Worm (Caenorhabditis elegans): Measurements from ENCODE around the gene W09H1.3.

W09H1.3 gene

DNA sequence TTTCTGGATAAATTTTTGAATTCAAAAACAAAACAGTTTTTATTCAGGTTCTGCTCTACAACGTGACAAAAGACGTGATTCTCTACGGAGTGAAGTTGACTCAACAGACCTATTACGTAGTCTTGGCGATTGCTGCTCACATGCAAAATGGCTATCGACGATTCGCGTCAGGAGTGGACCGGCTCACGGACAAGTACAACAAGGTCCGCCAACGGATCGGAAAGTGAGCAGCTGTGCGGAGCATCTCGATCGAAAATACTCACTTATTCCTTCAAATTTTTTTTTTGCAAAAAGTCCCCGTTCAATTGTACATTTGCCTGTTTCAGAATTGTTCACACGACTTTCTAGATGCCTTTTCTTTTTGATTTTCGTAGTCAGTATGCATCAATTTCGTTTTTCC, 24.4 kb upstream of the W09H1.3 start:
- TF ChIP-seq ceh-24 (tag; optimal IDR thresholded peaks at IDR 0.05) (no peak), dve-1 (tag; optimal IDR thresholded peaks at IDR 0.05) (no peak), ceh-18 (tag; optimal IDR thresholded peaks at IDR 0.05) (no peak), hlh-15 (tag; optimal IDR thresholded peaks at IDR 0.05) (no peak), nhr-11 (tag; optimal IDR thresholded peaks at IDR 0.05) (no peak), hlh-30 (tag; optimal IDR thresholded peaks at IDR 0.05; ENCODE audit: insufficient read depth) (no peak), npax-4 (tag; optimal IDR thresholded peaks at IDR 0.05) (no peak), sox-2 (GFP tag; IDR thresholded peaks at IDR 0.05) (no peak), ceh-48 (tag; optimal IDR thresholded peaks at IDR 0.05) (no peak), dmd-4 (tag; optimal IDR thresholded peaks at IDR 0.05; ENCODE audit: borderline replicate concordance) (no peak), ceh-22 (tag; optimal IDR thresholded peaks at IDR 0.05) (no peak), ceh-19 (GFP tag; optimal IDR thresholded peaks at IDR 0.05) (no peak), sox-4 (tag; optimal IDR thresholded peaks at IDR 0.05) (no peak), Y22D7AL.16 (tag; optimal IDR thresholded peaks at IDR 0.05) (no peak), hlh-13 (GFP tag; optimal IDR thresholded peaks at IDR 0.05) (no peak), syd-9 (tag; optimal IDR thresholded peaks at IDR 0.05) (no peak), fax-1 (tag; optimal IDR thresholded peaks at IDR 0.05) (no peak), pax-1 (tag; optimal IDR thresholded peaks at IDR 0.05) (no peak)

- TF ChIP-seq ceh-6 (GFP tag; optimal IDR thresholded peaks at IDR 0.05): no peak
- no peak for TF ChIP-seq hlh-13 (GFP tag; optimal IDR thresholded peaks at IDR 0.05)
- TF ChIP-seq unc-42 (tag; optimal IDR thresholded peaks at IDR 0.05): no peak
- TF ChIP-seq hlh-6 (tag; optimal IDR thresholded peaks at IDR 0.05): no peak
- TF ChIP-seq ceh-22 (tag; optimal IDR thresholded peaks at IDR 0.05): no peak
Measured at ce11 chrII:13163009-13163408, 21.2 kb upstream of the W09H1.3 start.

- TF ChIP-seq pha-2 (tag; optimal IDR thresholded peaks at IDR 0.05) (no peak), fax-1 (tag; optimal IDR thresholded peaks at IDR 0.05) (no peak), syd-9 (tag; optimal IDR thresholded peaks at IDR 0.05) (no peak), dmd-4 (tag; optimal IDR thresholded peaks at IDR 0.05; ENCODE audit: borderline replicate concordance) (no peak), sdc-2 (tag; optimal IDR thresholded peaks at IDR 0.05) (no peak), sox-2 (GFP tag; IDR thresholded peaks at IDR 0.05) (no peak), ztf-16 (tag; optimal IDR thresholded peaks at IDR 0.05) (no peak), zip-5 (tag; optimal IDR thresholded peaks at IDR 0.05) (no peak), nhr-11 (tag; optimal IDR thresholded peaks at IDR 0.05) (no peak), rnt-1 (tag; optimal IDR thresholded peaks at IDR 0.05) (no peak), K09A11.1 (tag; optimal IDR thresholded peaks at IDR 0.05; ENCODE audit: insufficient read depth) (no peak), ceh-45 (GFP tag; IDR thresholded peaks at IDR 0.05) (no peak), pha-4 (tag; optimal IDR thresholded peaks at IDR 0.05) (no peak), ceh-18 (tag; optimal IDR thresholded peaks at IDR 0.05) (no peak)
Measured at ce11 chrII:13164062-13164461, 20.2 kb upstream of the W09H1.3 start.

DNA sequence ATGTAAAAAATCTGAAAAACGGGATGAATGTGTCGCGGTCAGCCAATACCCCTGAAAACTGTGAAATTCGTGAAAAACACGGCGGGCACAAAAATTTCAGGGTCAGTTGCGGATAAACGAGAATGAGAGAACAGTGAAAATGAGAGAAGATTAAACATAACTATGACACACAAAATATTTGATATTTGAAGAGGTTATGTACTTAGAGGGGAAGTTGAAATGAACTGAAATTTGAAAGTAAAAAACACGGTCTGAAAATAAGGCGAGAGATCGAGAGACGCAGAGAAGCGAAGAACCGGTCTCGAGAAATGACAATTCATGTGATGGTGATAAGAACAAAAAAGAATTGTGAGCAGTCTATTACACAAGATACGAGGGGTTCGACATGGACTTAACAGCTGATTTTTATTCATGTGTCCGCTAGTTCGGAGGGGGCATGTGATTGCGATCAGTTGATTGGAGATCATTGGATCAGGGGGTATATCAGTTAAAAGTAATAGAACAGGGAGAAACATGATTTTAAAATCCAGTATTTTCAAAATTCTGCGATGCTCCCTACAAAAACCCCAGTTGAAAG, 18.5 kb upstream of the W09H1.3 start, which contains the start of gene moe-3:
moe-3 (minus strand) TSS at position 51 of the 577 bp plus-strand sequence.
- no peak for TF ChIP-seq unc-86 (tag; optimal IDR thresholded peaks at IDR 0.05)
- TF ChIP-seq fkh-6 (tag; optimal IDR thresholded peaks at IDR 0.05): no peak
- no peak for TF ChIP-seq elt-4 (tag; optimal IDR thresholded peaks at IDR 0.05)
- no peak for TF ChIP-seq fax-1 (tag; optimal IDR thresholded peaks at IDR 0.05)
- TF ChIP-seq unc-55 (GFP tag; optimal IDR thresholded peaks at IDR 0.05): no peak
- no peak for TF ChIP-seq ttx-3 (tag; optimal IDR thresholded peaks at IDR 0.05)
- TF ChIP-seq ceh-30 (tag; optimal IDR thresholded peaks at IDR 0.05): no peak
- no peak for TF ChIP-seq sox-2 (GFP tag; IDR thresholded peaks at IDR 0.05)
- TF ChIP-seq Y22D7AL.16 (tag; optimal IDR thresholded peaks at IDR 0.05): no peak
- TF ChIP-seq zip-5 (tag; optimal IDR thresholded peaks at IDR 0.05): no peak
- no peak for TF ChIP-seq C38D4.7 (GFP tag; optimal IDR thresholded peaks at IDR 0.05)
- TF ChIP-seq F13H6.1 (tag; optimal IDR thresholded peaks at IDR 0.05): no peak
